Worm (Caenorhabditis elegans): ENCODE measurements around the gene F28C10.1.
A peak's percentile ranks its signal among the peaks of the same experiment; 100 is the strongest.

The F28C10.1 gene

ce11 chrX:498640-499039, 44.3 kb upstream of the F28C10.1 start (continued):
- TF ChIP-seq sma-9 (GFP tag; optimal IDR thresholded peaks at IDR 0.05) (peak; percentile 16), sma-9 (tag; optimal IDR thresholded peaks at IDR 0.05) (no peak), mdl-1 (tag; optimal IDR thresholded peaks at IDR 0.05) (no peak), mab-5 (tag; optimal IDR thresholded peaks at IDR 0.05) (no peak), ztf-4 (tag; optimal IDR thresholded peaks at IDR 0.05) (no peak), fos-1 (tag; optimal IDR thresholded peaks at IDR 0.05) (no peak), alr-1 (tag; optimal IDR thresholded peaks at IDR 0.05) (no peak)

DNA sequence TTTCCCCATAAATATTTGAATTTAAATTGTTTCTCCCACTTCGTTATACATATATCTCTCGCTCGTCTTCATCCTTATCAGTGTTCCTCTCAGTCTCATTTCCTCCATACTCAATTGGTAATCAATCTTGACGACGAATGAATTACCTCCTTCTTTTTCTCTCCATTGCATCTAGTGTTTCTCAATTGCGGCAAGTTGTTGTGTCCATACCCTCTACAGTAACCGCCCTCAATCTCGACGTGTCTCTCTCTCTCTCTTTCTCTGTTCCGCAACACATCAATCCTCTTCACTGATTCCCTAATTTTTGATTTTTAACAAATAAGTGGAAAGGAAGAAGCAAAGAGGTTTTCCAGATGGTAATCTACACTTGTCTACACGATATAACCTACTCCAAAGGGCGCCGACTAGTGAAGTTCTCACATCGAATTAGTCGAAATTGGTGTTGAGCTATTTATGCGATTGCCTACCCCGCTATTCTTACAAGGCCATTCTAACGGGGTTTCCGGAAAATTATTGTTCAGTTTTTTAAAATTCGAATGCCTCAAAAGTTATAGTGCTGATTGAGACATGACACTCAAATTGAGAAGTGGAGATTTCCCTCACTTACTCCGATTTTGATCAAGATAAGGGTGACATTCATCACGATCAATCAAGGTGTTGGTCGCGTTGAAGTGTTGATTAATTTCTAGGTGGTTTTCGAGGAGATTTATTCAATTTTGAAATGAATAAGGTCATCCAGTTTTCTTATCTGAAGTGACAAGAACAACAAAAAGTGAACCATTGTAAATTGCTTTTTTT, 38.7 kb upstream of the F28C10.1 start:
- TF ChIP-seq sma-3 (GFP tag; optimal IDR thresholded peaks at IDR 0.05), result peak; percentile 38
- TF ChIP-seq nhr-21 (tag; optimal IDR thresholded peaks at IDR 0.05), result peak; percentile 52
- peak; percentile 79 for TF ChIP-seq ceh-16 (tag; optimal IDR thresholded peaks at IDR 0.05)
- peak; percentile 34 for TF ChIP-seq sma-9 (GFP tag; optimal IDR thresholded peaks at IDR 0.05)
- no peak for TF ChIP-seq sma-9 (tag; optimal IDR thresholded peaks at IDR 0.05)
- peak; percentile 19 for TF ChIP-seq nhr-25 (tag; optimal IDR thresholded peaks at IDR 0.05)
- TF ChIP-seq nhr-11 (tag; optimal IDR thresholded peaks at IDR 0.05), result no peak
- TF ChIP-seq lsy-2 (tag; optimal IDR thresholded peaks at IDR 0.05), result peak in 1 of 2 experiments; percentile 55
- TF ChIP-seq lin-39 (tag; optimal IDR thresholded peaks at IDR 0.05), result no peak

DNA sequence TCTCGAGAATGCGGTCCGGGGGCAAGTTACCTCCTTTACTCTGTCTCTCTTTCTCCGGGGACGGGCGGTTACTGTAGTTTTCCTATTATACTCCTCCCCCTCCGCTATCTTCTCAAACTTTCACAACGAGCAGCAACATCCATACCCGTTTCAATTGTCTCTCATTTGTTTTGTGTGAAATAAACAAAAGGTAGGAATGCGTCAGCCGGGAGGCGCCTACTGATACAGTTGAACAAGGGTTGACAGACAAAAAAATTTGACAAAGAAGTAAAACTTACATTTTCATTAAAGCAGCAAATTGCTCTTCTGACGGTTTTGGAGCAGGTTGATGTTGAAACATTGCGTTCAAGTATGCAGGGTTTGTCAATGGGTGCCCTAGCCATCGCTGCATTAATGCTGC, 37.9 kb upstream of the F28C10.1 start:
- TF ChIP-seq dmd-4 (tag; optimal IDR thresholded peaks at IDR 0.05) (no peak), R02D3.7 (tag; optimal IDR thresholded peaks at IDR 0.05) (no peak), aly-2 (tag; optimal IDR thresholded peaks at IDR 0.05) (no peak), lin-39 (tag; optimal IDR thresholded peaks at IDR 0.05) (no peak), sem-4 (tag; optimal IDR thresholded peaks at IDR 0.05) (no peak), lsy-2 (tag; optimal IDR thresholded peaks at IDR 0.05) (no peak)

ce11 chrX:506848-507247, 36.1 kb upstream of the F28C10.1 start, which contains the start of gene B0310.2:
B0310.2 (minus strand) TSS chrX:506948.
- TF ChIP-seq aly-2 (tag; optimal IDR thresholded peaks at IDR 0.05) (no peak), nhr-6 (tag; optimal IDR thresholded peaks at IDR 0.05) (no peak), egl-27 (tag; optimal IDR thresholded peaks at IDR 0.05) (no peak), alr-1 (tag; optimal IDR thresholded peaks at IDR 0.05) (no peak), nhr-12 (tag; optimal IDR thresholded peaks at IDR 0.05) (no peak), unc-39 (tag; optimal IDR thresholded peaks at IDR 0.05) (no peak), zag-1 (tag; optimal IDR thresholded peaks at IDR 0.05) (no peak), elt-3 (tag; optimal IDR thresholded peaks at IDR 0.05) (no peak), ama-1 (optimal IDR thresholded peaks at IDR 0.05) (no peak), lin-39 (tag; optimal IDR thresholded peaks at IDR 0.05) (no peak), nhr-77 (tag; optimal IDR thresholded peaks at IDR 0.05) (no peak)

- TF ChIP-seq nhr-237 (tag; optimal IDR thresholded peaks at IDR 0.05), result no peak
- no peak for TF ChIP-seq aly-2 (tag; optimal IDR thresholded peaks at IDR 0.05)
- TF ChIP-seq unc-62 (GFP tag; optimal IDR thresholded peaks at IDR 0.05), result no peak
- TF ChIP-seq sma-3 (GFP tag; optimal IDR thresholded peaks at IDR 0.05), result no peak
- TF ChIP-seq crh-2 (tag; optimal IDR thresholded peaks at IDR 0.05), result no peak
- TF ChIP-seq fos-1 (tag; optimal IDR thresholded peaks at IDR 0.05), result no peak
- no peak for TF ChIP-seq ztf-4 (tag; optimal IDR thresholded peaks at IDR 0.05)
- TF ChIP-seq ztf-1 (GFP tag; conservative IDR thresholded peaks at IDR 0.05), result no peak
- TF ChIP-seq lsy-2 (tag; optimal IDR thresholded peaks at IDR 0.05), result no peak
- no peak for TF ChIP-seq skn-1 (tag; optimal IDR thresholded peaks at IDR 0.05)
- TF ChIP-seq egl-27 (tag; optimal IDR thresholded peaks at IDR 0.05), result no peak
- TF ChIP-seq nhr-12 (tag; optimal IDR thresholded peaks at IDR 0.05), result no peak
- no peak for TF ChIP-seq ama-1 (optimal IDR thresholded peaks at IDR 0.05)
- TF ChIP-seq unc-55 (GFP tag; optimal IDR thresholded peaks at IDR 0.05), result no peak
- no peak for TF ChIP-seq blmp-1 (tag; optimal IDR thresholded peaks at IDR 0.05; ENCODE audit: insufficient read depth)
- TF ChIP-seq snpc-4 (tag; optimal IDR thresholded peaks at IDR 0.05), result no peak
- TF ChIP-seq ztf-11 (tag; optimal IDR thresholded peaks at IDR 0.05), result no peak
- no peak for TF ChIP-seq sem-4 (tag; optimal IDR thresholded peaks at IDR 0.05)
- no peak for TF ChIP-seq alr-1 (tag; optimal IDR thresholded peaks at IDR 0.05)
These were observed 28.9 kb upstream of the F28C10.1 start for ce11 chrX:514023-514422.
